Worm (Caenorhabditis elegans): ENCODE results near the gene sup-10.

- TF ChIP-seq him-1 (tag; optimal IDR thresholded peaks at IDR 0.05) = no peak
- no peak for TF ChIP-seq dao-5 (tag; optimal IDR thresholded peaks at IDR 0.05)
Observed at ce11 chrX:17486735-17487134, 41.4 kb upstream of the sup-10 start, which contains the start of gene npr-24.

Measured in whole organism, L4/young adult.